Fruit fly (Drosophila melanogaster) whole organism, embryonic: ENCODE results near the gene spn-F.
A peak's percentile ranks its signal among the peaks of the same experiment; 100 is the strongest.

Source experiments
- Atf-2 ChIP-seq: fragments of 200-800 bp; sonication (Bioruptor generic); optimal IDR thresholded peaks from 2 replicates; lab custom pipeline; 2016; ENCODE audit warnings: missing biosample characterization, missing genetic modification characterization
- Atf6 ChIP-seq: fragments of 200-800 bp; sonication (Bioruptor generic); IDR thresholded peaks from 2 replicates; pipeline ENCODE4 v1.3.6; 2022; ENCODE audit warnings: missing biosample characterization, missing genetic modification characterization
- CG11696 ChIP-seq: fragments of 200-800 bp; sonication (Bioruptor generic); IDR thresholded peaks from 2 replicates; pipeline ENCODE4 v1.3.6; 2022; ENCODE audit warnings: missing biosample characterization, missing genetic modification characterization
- CG13624 ChIP-seq: fragments of 200-800 bp; sonication (Bioruptor generic); optimal IDR thresholded peaks from 2 replicates; lab custom pipeline; 2016; ENCODE audit warnings: missing biosample characterization, missing genetic modification characterization
- CG17912 ChIP-seq: fragments of 200-800 bp; sonication (Bioruptor generic); optimal IDR thresholded peaks from 2 replicates; lab custom pipeline; 2018; ENCODE audit warnings: missing biosample characterization, mild to moderate bottlenecking, missing genetic modification characterization
- CG18599 ChIP-seq: fragments of 200-800 bp; sonication (Bioruptor generic); optimal IDR thresholded peaks from 3 replicates; lab custom pipeline; 2017; ENCODE audit warnings: missing biosample characterization, missing genetic modification characterization, mild to moderate bottlenecking, moderate library complexity, missing genetic modification reagents
- CG31224 ChIP-seq: fragments of 200-800 bp; sonication (Bioruptor generic); IDR thresholded peaks from 2 replicates; pipeline ENCODE4 v1.3.6; 2022; ENCODE audit warnings: missing biosample characterization, missing genetic modification characterization
- CG31365 ChIP-seq: fragments of 200-800 bp; sonication (Bioruptor generic); optimal IDR thresholded peaks from 2 replicates; lab custom pipeline; 2018; ENCODE audit warnings: missing biosample characterization, mild to moderate bottlenecking, missing genetic modification characterization
- CG3838 ChIP-seq: fragments of 200-800 bp; sonication (Bioruptor generic); optimal IDR thresholded peaks from 3 replicates; lab custom pipeline; 2016; ENCODE audit warnings: missing biosample characterization, missing genetic modification characterization
- CG43689 ChIP-seq: fragments of 200-800 bp; sonication (Bioruptor generic); IDR thresholded peaks from 2 replicates; pipeline ENCODE4 v1.3.6; 2022; ENCODE audit warnings: missing biosample characterization, missing genetic modification characterization
- CG4404 ChIP-seq: fragments of 200-800 bp; sonication (Bioruptor generic); IDR thresholded peaks from 2 replicates; pipeline ENCODE4 v1.3.6; 2022; ENCODE audit warnings: missing biosample characterization, missing genetic modification characterization
- CG5953 ChIP-seq: fragments of 200-800 bp; sonication (Bioruptor generic); IDR thresholded peaks from 2 replicates; pipeline ENCODE4 v1.3.6; 2022; ENCODE audit warnings: missing biosample characterization, missing genetic modification characterization
- CG7745 ChIP-seq: fragments of 200-800 bp; sonication (Bioruptor generic); optimal IDR thresholded peaks from 2 replicates; lab custom pipeline; 2018; ENCODE audit warnings: missing biosample characterization, mild to moderate bottlenecking, missing genetic modification characterization, moderate library complexity
- CG7839 ChIP-seq: fragments of 200-800 bp; sonication (Bioruptor generic); optimal IDR thresholded peaks from 3 replicates; lab custom pipeline; 2018; ENCODE audit warnings: missing biosample characterization, mild to moderate bottlenecking, missing genetic modification characterization, moderate library complexity
- CG8089 ChIP-seq: fragments of 200-800 bp; sonication (Bioruptor generic); optimal IDR thresholded peaks from 3 replicates; lab custom pipeline; 2016; ENCODE audit warnings: missing biosample characterization, missing genetic modification characterization
- CG8765 ChIP-seq: fragments of 200-800 bp; sonication (Bioruptor generic); IDR thresholded peaks from 2 replicates; pipeline ENCODE4 v1.3.6; 2022; ENCODE audit warnings: missing biosample characterization, missing genetic modification characterization
- Drgx ChIP-seq: fragments of 200-800 bp; sonication (Bioruptor generic); IDR thresholded peaks from 2 replicates; pipeline ENCODE4 v1.3.6; 2022; ENCODE audit warnings: missing biosample characterization, missing genetic modification characterization
- Ets65A ChIP-seq: fragments of 200-800 bp; sonication (Bioruptor generic); peaks from one replicate; lab custom pipeline; 2016; ENCODE audit warnings: missing biosample characterization, missing genetic modification characterization
- H2.0 ChIP-seq: fragments of 200-800 bp; sonication (Bioruptor generic); IDR thresholded peaks from 2 replicates; pipeline ENCODE4 v1.3.6; 2022; ENCODE audit warnings: missing biosample characterization, missing genetic modification characterization
- HLHmδ ChIP-seq: fragments of 200-800 bp; sonication (Bioruptor generic); optimal IDR thresholded peaks from 2 replicates; lab custom pipeline; 2018; ENCODE audit warnings: missing biosample characterization, mild to moderate bottlenecking, missing genetic modification characterization, moderate library complexity
- Hmr ChIP-seq: fragments of 200-800 bp; sonication (Bioruptor generic); optimal IDR thresholded peaks from 3 replicates; lab custom pipeline; 2017; ENCODE audit warnings: mild to moderate bottlenecking, missing biosample characterization, missing genetic modification reagents, missing genetic modification characterization
- Lhr ChIP-seq: fragments of 200-800 bp; sonication (Bioruptor generic); optimal IDR thresholded peaks from 3 replicates; lab custom pipeline; 2017; ENCODE audit warnings: mild to moderate bottlenecking, missing biosample characterization, missing genetic modification reagents, missing genetic modification characterization
- Mes4 ChIP-seq: fragments of 200-800 bp; sonication (Bioruptor generic); optimal IDR thresholded peaks from 2 replicates; lab custom pipeline; 2016; ENCODE audit warnings: missing biosample characterization, missing genetic modification characterization
- Neu2 ChIP-seq: fragments of 200-800 bp; sonication (Bioruptor generic); optimal IDR thresholded peaks from 3 replicates; lab custom pipeline; 2016; ENCODE audit warnings: missing biosample characterization, missing genetic modification characterization, borderline replicate concordance
- Nf-YA ChIP-seq: fragments of 200-800 bp; sonication (Bioruptor generic); IDR thresholded peaks from 2 replicates; pipeline ENCODE4 v1.3.6; 2022; ENCODE audit warnings: missing biosample characterization, missing genetic modification characterization
- NfI ChIP-seq: fragments of 200-800 bp; sonication (Bioruptor generic); optimal IDR thresholded peaks from 3 replicates; lab custom pipeline; 2018; ENCODE audit warnings: missing biosample characterization, mild to moderate bottlenecking, missing genetic modification characterization, moderate library complexity
- Oaz ChIP-seq: fragments of 200-800 bp; sonication (Bioruptor generic); IDR thresholded peaks from 2 replicates; pipeline ENCODE4 v1.3.6; 2022; ENCODE audit warnings: missing biosample characterization, missing genetic modification characterization
- Side ChIP-seq: fragments of 200-800 bp; sonication (Bioruptor generic); optimal IDR thresholded peaks from 2 replicates; lab custom pipeline; 2016; ENCODE audit warnings: missing biosample characterization, missing genetic modification characterization
- aop ChIP-seq: fragments of 200-800 bp; sonication (Bioruptor generic); IDR thresholded peaks from 2 replicates; pipeline ENCODE4 v1.3.6; 2022; ENCODE audit warnings: missing biosample characterization, missing genetic modification characterization
- ap ChIP-seq: fragments of 200-800 bp; sonication (Bioruptor generic); IDR thresholded peaks from 2 replicates; pipeline ENCODE4 v1.3.6; 2022; ENCODE audit warnings: missing biosample characterization, missing genetic modification characterization
- chn ChIP-seq: fragments of 200-800 bp; sonication (Bioruptor generic); optimal IDR thresholded peaks from 2 replicates; lab custom pipeline; 2016; ENCODE audit warnings: missing biosample characterization, missing genetic modification characterization
- da ChIP-seq: fragments of 200-800 bp; sonication (Bioruptor generic); optimal IDR thresholded peaks from 2 replicates; lab custom pipeline; 2016; ENCODE audit warnings: missing biosample characterization, missing genetic modification characterization
- en ChIP-seq: fragments of 200-800 bp; sonication (Bioruptor generic); optimal IDR thresholded peaks from 2 replicates; lab custom pipeline; 2016; ENCODE audit warnings: missing biosample characterization, missing genetic modification characterization
- esg ChIP-seq: fragments of 200-800 bp; sonication (Bioruptor generic); conservative IDR thresholded peaks from 2 replicates; pipeline ENCODE4 v1.3.6; 2022; ENCODE audit warnings: missing biosample characterization, missing genetic modification characterization
- ewg ChIP-seq: fragments of 200-800 bp; sonication (Bioruptor generic); optimal IDR thresholded peaks from 3 replicates; lab custom pipeline; 2017; ENCODE audit warnings: mild to moderate bottlenecking, missing biosample characterization, missing genetic modification reagents, missing genetic modification characterization
- fd102C ChIP-seq: fragments of 200-800 bp; sonication (Bioruptor generic); optimal IDR thresholded peaks from 2 replicates; lab custom pipeline; 2018; ENCODE audit warnings: missing biosample characterization, mild to moderate bottlenecking, missing genetic modification characterization, moderate library complexity
- her ChIP-seq: fragments of 200-800 bp; sonication (Bioruptor generic); optimal IDR thresholded peaks from 2 replicates; lab custom pipeline; 2016; ENCODE audit warnings: missing biosample characterization, missing genetic modification characterization
- insv ChIP-seq, 2 experiments: fragments of 200-800 bp; sonication (Bioruptor generic); optimal IDR thresholded peaks; 3 replicates each; lab custom pipeline; 2016 to 2018; ENCODE audit warnings: missing biosample characterization in 2 of 2, missing genetic modification characterization in 2 of 2
- kni ChIP-seq: fragments of 200-800 bp; sonication (Bioruptor generic); optimal IDR thresholded peaks from 3 replicates; lab custom pipeline; 2017; ENCODE audit warnings: mild to moderate bottlenecking, missing biosample characterization, missing genetic modification reagents, missing genetic modification characterization
- mam ChIP-seq: fragments of 200-800 bp; sonication (Bioruptor generic); optimal IDR thresholded peaks from 3 replicates; lab custom pipeline; 2016; ENCODE audit warnings: missing biosample characterization, missing genetic modification characterization
- mirr ChIP-seq: fragments of 200-800 bp; sonication (Bioruptor generic); optimal IDR thresholded peaks from 3 replicates; lab custom pipeline; 2018; ENCODE audit warnings: missing biosample characterization, mild to moderate bottlenecking, missing genetic modification characterization
- nau ChIP-seq: fragments of 200-800 bp; sonication (Bioruptor generic); optimal IDR thresholded peaks from 3 replicates; lab custom pipeline; 2017; ENCODE audit warnings: missing biosample characterization, mild to moderate bottlenecking, missing genetic modification characterization, missing genetic modification reagents
- pros ChIP-seq: fragments of 200-800 bp; sonication (Bioruptor generic); optimal IDR thresholded peaks from 3 replicates; lab custom pipeline; 2019; ENCODE audit warnings: missing biosample characterization, mild to moderate bottlenecking, missing genetic modification characterization, moderate library complexity
- ro ChIP-seq: fragments of 200-800 bp; sonication (Bioruptor generic); IDR thresholded peaks from 2 replicates; pipeline ENCODE4 v1.3.6; 2022; ENCODE audit warnings: missing biosample characterization, missing genetic modification characterization
- salm ChIP-seq: fragments of 200-800 bp; sonication (Bioruptor generic); optimal IDR thresholded peaks from 2 replicates; lab custom pipeline; 2018; ENCODE audit warnings: missing biosample characterization, mild to moderate bottlenecking, missing genetic modification characterization
- stc ChIP-seq: fragments of 200-800 bp; sonication (Bioruptor generic); IDR thresholded peaks from 2 replicates; pipeline ENCODE4 v1.3.6; 2022; ENCODE audit warnings: missing biosample characterization, missing genetic modification characterization
- sug ChIP-seq: fragments of 200-800 bp; optimal IDR thresholded peaks from 2 replicates; lab custom pipeline; 2019; ENCODE audit warnings: missing biosample characterization, mild to moderate bottlenecking, missing genetic modification characterization, moderate library complexity
- tgo ChIP-seq: fragments of 200-800 bp; sonication (Bioruptor generic); IDR thresholded peaks from 3 replicates; pipeline ENCODE4 v1.3.6; 2022; ENCODE audit warnings: missing biosample characterization, missing genetic modification characterization
- trem ChIP-seq: fragments of 200-800 bp; optimal IDR thresholded peaks from 3 replicates; lab custom pipeline; 2019; ENCODE audit warnings: missing biosample characterization, mild to moderate bottlenecking, missing genetic modification characterization, moderate library complexity
- wor ChIP-seq: fragments of 200-800 bp; sonication (Bioruptor generic); IDR thresholded peaks from 2 replicates; pipeline ENCODE4 v1.3.6; 2022; ENCODE audit warnings: missing biosample characterization, missing genetic modification characterization

Gene spn-F

DNA sequence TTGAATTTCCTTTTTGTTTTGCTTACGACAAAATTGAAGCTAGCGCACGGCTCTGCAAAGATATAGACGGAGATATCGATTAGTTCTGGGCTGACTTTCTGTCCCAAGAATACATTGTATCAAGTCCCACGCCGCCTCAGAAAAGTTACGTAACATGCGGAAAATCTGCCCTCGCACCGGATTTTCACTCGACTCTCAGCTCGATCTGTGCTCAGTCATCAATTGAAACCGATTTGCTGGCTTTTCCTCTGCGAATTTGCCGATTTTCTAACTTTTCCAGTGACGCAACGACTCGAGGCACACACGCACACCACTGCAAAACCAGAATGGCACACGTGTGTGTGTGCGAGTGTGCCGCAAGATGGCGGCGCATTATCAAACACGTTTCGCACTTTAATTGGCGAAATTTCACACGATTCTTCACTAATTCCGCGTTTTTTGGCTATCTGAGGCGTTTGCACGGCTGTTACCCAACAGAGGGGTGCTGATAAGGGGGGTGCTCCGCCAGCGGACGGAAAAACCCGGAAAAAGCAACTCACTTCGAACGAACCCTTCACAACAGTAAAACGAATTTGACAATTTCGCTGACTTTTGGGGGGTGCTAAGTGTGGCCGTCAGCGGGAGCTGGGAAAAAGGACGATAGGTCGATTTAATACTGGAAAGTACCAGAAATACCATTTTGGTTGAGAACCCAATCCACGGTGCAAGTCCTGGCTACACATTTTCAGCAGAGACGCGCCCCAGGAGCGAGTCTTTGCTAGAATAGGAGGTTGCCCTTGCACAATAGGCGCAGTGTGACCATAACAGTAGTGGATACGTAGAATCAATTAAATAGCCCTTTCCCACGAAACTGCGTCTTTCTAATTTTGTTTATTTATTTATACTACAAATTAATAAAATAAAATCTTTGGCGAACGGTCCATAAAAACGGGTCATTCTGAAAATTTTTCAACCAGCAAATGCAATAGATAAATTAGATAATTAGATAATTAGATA, 35.6 kb upstream of the spn-F start, which contains the start of gene ATPsynC (continued):
- TF ChIP-seq Lhr (GFP tag; lab: Kevin White, UChicago) (peak; percentile 99), Mes4 (no peak), kni (peak; percentile 64), CG8089 (GFP tag; lab: Kevin White, UChicago) (peak; percentile 3), CG7745 (tag; lab: Kevin White, UChicago) (no peak), mam (GFP tag; lab: Kevin White, UChicago) (no peak), tgo (GFP tag; lab: Robert Waterston, UW) (no peak), HLHmδ (GFP tag; lab: Kevin White, UChicago) (peak; percentile 80), Hmr (GFP tag; lab: Kevin White, UChicago) (peak; percentile 92), ewg (GFP tag; lab: Kevin White, UChicago) (peak; percentile 51), pros (GFP tag; lab: Kevin White, UChicago) (peak; percentile 8), salm (tag; lab: Kevin White, UChicago) (no peak), ro (no peak), Atf-2 (GFP tag; lab: Kevin White, UChicago) (no peak), esg (GFP tag; lab: Robert Waterston, UW) (no peak), Neu2 (GFP tag; lab: Kevin White, UChicago) (no peak), CG18599 (GFP tag; lab: Kevin White, UChicago) (peak; percentile 41), CG4404 (GFP tag; lab: Robert Waterston, UW) (no peak), Nf-YA (GFP tag; lab: Robert Waterston, UW) (no peak), sug (tag; lab: Kevin White, UChicago) (peak; percentile 83), Side (GFP tag; lab: Kevin White, UChicago) (peak; percentile 45), nau (GFP tag; lab: Kevin White, UChicago) (peak; percentile 61), Drgx (GFP tag; lab: Robert Waterston, UW) (no peak), aop (GFP tag; lab: Robert Waterston, UW) (no peak), fd102C (GFP tag; lab: Kevin White, UChicago) (peak; percentile 7), CG7839 (tag; lab: Kevin White, UChicago) (no peak), Oaz (GFP tag; lab: Robert Waterston, UW) (no peak), CG31224 (GFP tag; lab: Robert Waterston, UW) (no peak), CG11696 (GFP tag; lab: Robert Waterston, UW) (no peak), trem (tag; lab: Kevin White, UChicago) (peak; percentile 81), NfI (GFP tag; lab: Kevin White, UChicago) (peak; percentile 17), CG3838 (no peak), Ets65A (GFP tag; lab: Kevin White, UChicago) (peak; percentile 69), da (GFP tag; lab: Kevin White, UChicago) (no peak), CG5953 (GFP tag; lab: Robert Waterston, UW) (no peak), CG8765 (GFP tag; lab: Robert Waterston, UW) (no peak), CG17912 (peak; percentile 22), insv (GFP tag; optimal IDR thresholded peaks at IDR 0.05; lab: Kevin White, UChicago) (peak in 1 of 2 experiments; percentile 66), her (GFP tag; lab: Kevin White, UChicago) (peak; percentile 68), CG31365 (tag; lab: Kevin White, UChicago) (peak; percentile 69), en (GFP tag; lab: Kevin White, UChicago) (no peak), CG13624 (GFP tag; lab: Kevin White, UChicago) (peak; percentile 45), CG43689 (no peak), H2.0 (GFP tag; lab: Robert Waterston, UW) (no peak), wor (GFP tag; lab: Robert Waterston, UW) (no peak), mirr (GFP tag; lab: Kevin White, UChicago) (peak; percentile 50), Atf6 (no peak), ap (GFP tag; lab: Robert Waterston, UW) (no peak), chn (GFP tag; lab: Kevin White, UChicago) (peak; percentile 68), stc (GFP tag; lab: Robert Waterston, UW) (no peak)
